Worm (Caenorhabditis elegans) whole organism, mixed stage, embryonic: Measurements from ENCODE around the gene T12G3.11.

Source experiments
- elt-1 ChIP-seq: sonication (generic microtip); optimal IDR thresholded peaks from 2 replicates; lab custom pipeline; 2017; ENCODE audit warnings: missing genetic modification characterization, mild to moderate bottlenecking, missing compliant biosample characterization, antibody characterized with exemption, moderate library complexity, borderline replicate concordance; ENCODE audit not compliant: insufficient read depth
- flh-1 ChIP-seq: fragments of 200-800 bp; sonication (Bioruptor generic); optimal IDR thresholded peaks from 2 replicates; lab custom pipeline; 2018; ENCODE audit warnings: mild to moderate bottlenecking, missing genetic modification characterization, moderate library complexity, missing compliant biosample characterization
- lin-13 ChIP-seq: fragments of 150-350 bp; optimal IDR thresholded peaks from 2 replicates; lab custom pipeline; 2014; ENCODE audit warnings: missing biosample characterization, missing genetic modification characterization
- lsy-2 ChIP-seq: fragments of 150-350 bp; optimal IDR thresholded peaks from 2 replicates; lab custom pipeline; 2014; ENCODE audit warnings: missing biosample characterization, missing genetic modification characterization
- nhr-28 ChIP-seq: fragments of 150-350 bp; optimal IDR thresholded peaks from 2 replicates; lab custom pipeline; 2014; ENCODE audit warnings: missing biosample characterization, missing genetic modification characterization
- pha-4 ChIP-seq: fragments of 150-350 bp; optimal IDR thresholded peaks from 2 replicates; lab custom pipeline; 2018; ENCODE audit warnings: missing biosample characterization, missing genetic modification reagents, missing genetic modification characterization
- snpc-4 ChIP-seq: fragments of 150-350 bp; optimal IDR thresholded peaks from 2 replicates; lab custom pipeline; 2014; ENCODE audit warnings: missing biosample characterization, missing genetic modification characterization
- ztf-11 ChIP-seq: fragments of 150-350 bp; optimal IDR thresholded peaks from 2 replicates; lab custom pipeline; 2014; ENCODE audit warnings: missing biosample characterization, missing genetic modification characterization

ce11 chrIV:12044844-12045738 lies 15.5 kb upstream of the T12G3.11 start:
- TF ChIP-seq nhr-28 (tag; lab: Kevin White, UChicago): no peak
- TF ChIP-seq flh-1 (GFP tag; lab: Kevin White, UChicago): no peak
- no peak for TF ChIP-seq lin-13
- no peak for TF ChIP-seq pha-4 (tag; lab: Kevin White, UChicago)
- TF ChIP-seq snpc-4 (tag; lab: Kevin White, UChicago): no peak
- no peak for TF ChIP-seq lsy-2
- no peak for TF ChIP-seq ztf-11
- TF ChIP-seq elt-1 (tag; lab: Kevin White, UChicago): peak; percentile 42
